Worm (Caenorhabditis elegans) whole organism, L1 larva: ENCODE results near the gene ugt-5.
A peak's percentile ranks its signal among the peaks of the same experiment; 100 is the strongest.

Experiments
- C16A3.4 ChIP-seq: fragments of 150-350 bp; optimal IDR thresholded peaks from 2 replicates; lab custom pipeline; 2014; ENCODE audit warnings: missing biosample characterization, missing genetic modification characterization
- F16B12.6 ChIP-seq: fragments of 150-350 bp; optimal IDR thresholded peaks from 2 replicates; lab custom pipeline; 2014; ENCODE audit warnings: missing biosample characterization, missing genetic modification characterization
- alr-1 ChIP-seq: fragments of 200-800 bp; sonication (Bioruptor generic); optimal IDR thresholded peaks from 2 replicates; lab custom pipeline; 2018; ENCODE audit warnings: borderline replicate concordance, mild to moderate bottlenecking, missing genetic modification characterization, missing compliant biosample characterization
- aly-2 ChIP-seq: fragments of 150-350 bp; optimal IDR thresholded peaks from 2 replicates; lab custom pipeline; 2014; ENCODE audit warnings: missing biosample characterization, missing genetic modification characterization
- blmp-1 ChIP-seq: fragments of 150-350 bp; optimal IDR thresholded peaks from 2 replicates; lab custom pipeline; 2014; ENCODE audit warnings: missing biosample characterization, missing genetic modification characterization
- ceh-82 ChIP-seq, 3 experiments: fragments of 150-350 bp in 1 of 3; sonication (generic microtip) in 2 of 3; optimal IDR thresholded peaks; 2 replicates each; lab custom pipeline; 2014 to 2017; ENCODE audit warnings: missing biosample characterization in 3 of 3, missing genetic modification characterization in 3 of 3
- ceh-90 ChIP-seq: sonication (generic microtip); optimal IDR thresholded peaks from 2 replicates; lab custom pipeline; 2016; ENCODE audit warnings: missing genetic modification characterization, missing compliant biosample characterization
- dsc-1 ChIP-seq: sonication (generic microtip); optimal IDR thresholded peaks from 2 replicates; lab custom pipeline; 2016; ENCODE audit warnings: mild to moderate bottlenecking, missing genetic modification characterization, missing compliant biosample characterization
- efl-1 ChIP-seq, 4 experiments: fragments of 150-350 bp; optimal IDR thresholded peaks in 3 of 4; peaks in 1 of 4; 1 replicate in 1 of 4; 2 replicates in 3 of 4; lab custom pipeline; 2014; ENCODE audit warnings: missing biosample characterization in 2 of 4, missing genetic modification characterization in 2 of 4, missing genetic modification reagents in 2 of 4
- elt-3 ChIP-seq, 6 experiments: fragments of 150-350 bp in 1 of 6; sonication (generic microtip); optimal IDR thresholded peaks; 2 replicates each; lab custom pipeline; 2017 to 2018; ENCODE audit warnings: missing biosample characterization in 6 of 6, missing genetic modification characterization in 6 of 6, inconsistent platforms in 1 of 6
- fkh-4 ChIP-seq: sonication (generic microtip); optimal IDR thresholded peaks from 2 replicates; lab custom pipeline; 2016; ENCODE audit warnings: missing compliant biosample characterization, missing genetic modification characterization, borderline replicate concordance
- fkh-8 ChIP-seq: sonication (generic microtip); optimal IDR thresholded peaks from 2 replicates; lab custom pipeline; 2016; ENCODE audit warnings: mild to moderate bottlenecking, missing genetic modification characterization, missing compliant biosample characterization
- fos-1 ChIP-seq: fragments of 150-350 bp; optimal IDR thresholded peaks from 2 replicates; lab custom pipeline; 2014; ENCODE audit warnings: missing biosample characterization, missing genetic modification characterization
- grh-1 ChIP-seq: fragments of 200-800 bp; sonication (Bioruptor generic); IDR thresholded peaks from 2 replicates; pipeline ENCODE4 v1.3.6; 2022; ENCODE audit warnings: missing genetic modification reagents, missing genetic modification characterization, missing compliant biosample characterization
- hpl-2 ChIP-seq: fragments of 150-350 bp; optimal IDR thresholded peaks from 2 replicates; lab custom pipeline; 2014; ENCODE audit warnings: missing biosample characterization, missing genetic modification reagents, missing genetic modification characterization
- irx-1 ChIP-seq: sonication (generic microtip); optimal IDR thresholded peaks from 2 replicates; lab custom pipeline; 2016; ENCODE audit warnings: missing genetic modification characterization, missing compliant biosample characterization
- lin-15B ChIP-seq: fragments of 150-350 bp; sonication (generic microtip); optimal IDR thresholded peaks from 3 replicates; lab custom pipeline; 2014; ENCODE audit warnings: missing biosample characterization, missing genetic modification characterization
- lir-3 ChIP-seq: sonication (generic microtip); optimal IDR thresholded peaks from 2 replicates; lab custom pipeline; 2016; ENCODE audit warnings: mild to moderate bottlenecking, missing genetic modification characterization, moderate library complexity, missing compliant biosample characterization; ENCODE audit not compliant: poor library complexity
- mdl-1 ChIP-seq, 2 experiments: fragments of 150-350 bp; optimal IDR thresholded peaks; 2 replicates each; lab custom pipeline; 2014 to 2017; ENCODE audit warnings: missing biosample characterization in 2 of 2, missing genetic modification characterization in 2 of 2, inconsistent platforms in 1 of 2
- mef-2 ChIP-seq: fragments of 150-350 bp; optimal IDR thresholded peaks from 2 replicates; lab custom pipeline; 2014; ENCODE audit warnings: missing biosample characterization, missing genetic modification characterization
- nhr-11 ChIP-seq: fragments of 150-350 bp; optimal IDR thresholded peaks from 2 replicates; lab custom pipeline; 2014; ENCODE audit warnings: missing biosample characterization, missing genetic modification characterization
- nhr-19 ChIP-seq: fragments of 200-800 bp; sonication (Bioruptor generic); conservative IDR thresholded peaks from 2 replicates; pipeline ENCODE4 v1.3.6; 2022; ENCODE audit warnings: missing genetic modification characterization, missing compliant biosample characterization
- nhr-47 ChIP-seq: sonication (generic microtip); optimal IDR thresholded peaks from 2 replicates; lab custom pipeline; 2016; ENCODE audit warnings: mild to moderate bottlenecking, missing genetic modification characterization, moderate library complexity, missing compliant biosample characterization
- nhr-76 ChIP-seq: sonication (generic microtip); optimal IDR thresholded peaks from 2 replicates; lab custom pipeline; 2017; ENCODE audit warnings: missing biosample characterization, missing genetic modification characterization
- nhr-77 ChIP-seq: fragments of 150-350 bp; optimal IDR thresholded peaks from 2 replicates; lab custom pipeline; 2014; ENCODE audit warnings: missing biosample characterization, missing genetic modification characterization
- nhr-85 ChIP-seq: sonication (generic microtip); peaks from one replicate; lab custom pipeline; 2016; ENCODE audit warnings: missing genetic modification characterization, inconsistent platforms, missing compliant biosample characterization
- pag-3 ChIP-seq: sonication (generic microtip); optimal IDR thresholded peaks from 2 replicates; lab custom pipeline; 2017; ENCODE audit warnings: missing genetic modification characterization, mild to moderate bottlenecking, missing compliant biosample characterization, antibody characterized with exemption, borderline replicate concordance; ENCODE audit not compliant: insufficient read depth
- pax-3 ChIP-seq: fragments of 200-800 bp; sonication (Bioruptor generic); optimal IDR thresholded peaks from 2 replicates; lab custom pipeline; 2018; ENCODE audit warnings: mild to moderate bottlenecking, missing genetic modification characterization, moderate library complexity, missing compliant biosample characterization
- snu-23 ChIP-seq: sonication (generic microtip); optimal IDR thresholded peaks from 2 replicates; lab custom pipeline; 2016; ENCODE audit warnings: missing genetic modification characterization, missing compliant biosample characterization
- sox-4 ChIP-seq: sonication (generic microtip); optimal IDR thresholded peaks from 2 replicates; lab custom pipeline; 2016; ENCODE audit warnings: missing genetic modification characterization, missing compliant biosample characterization
- sup-37 ChIP-seq: fragments of 200-800 bp; sonication (Bioruptor generic); optimal IDR thresholded peaks from 2 replicates; lab custom pipeline; 2018; ENCODE audit warnings: mild to moderate bottlenecking, missing genetic modification characterization, missing compliant biosample characterization
- swsn-7 ChIP-seq: sonication (generic microtip); optimal IDR thresholded peaks from 2 replicates; lab custom pipeline; 2016; ENCODE audit warnings: missing genetic modification characterization, missing compliant biosample characterization
- tbx-2 ChIP-seq: sonication (generic microtip); optimal IDR thresholded peaks from 2 replicates; lab custom pipeline; 2016; ENCODE audit warnings: missing genetic modification characterization, missing compliant biosample characterization
- tlp-1 ChIP-seq: fragments of 150-350 bp; optimal IDR thresholded peaks from 2 replicates; lab custom pipeline; 2014; ENCODE audit warnings: missing biosample characterization, missing genetic modification characterization
- unc-62 ChIP-seq: fragments of 150-350 bp; optimal IDR thresholded peaks from 2 replicates; lab custom pipeline; 2014; ENCODE audit warnings: missing biosample characterization, missing genetic modification reagents, missing genetic modification characterization
- unc-86 ChIP-seq: sonication (generic microtip); optimal IDR thresholded peaks from 2 replicates; lab custom pipeline; 2016; ENCODE audit warnings: missing genetic modification characterization, missing compliant biosample characterization
- vab-15 ChIP-seq: sonication (generic microtip); optimal IDR thresholded peaks from 2 replicates; lab custom pipeline; 2017; ENCODE audit warnings: missing genotype, mild to moderate bottlenecking, missing genetic modification characterization, missing compliant biosample characterization
- zip-4 ChIP-seq: fragments of 200-800 bp; sonication (Bioruptor generic); optimal IDR thresholded peaks from 2 replicates; lab custom pipeline; 2018; ENCODE audit warnings: mild to moderate bottlenecking, missing genetic modification characterization, moderate library complexity, missing compliant biosample characterization
- ztf-11 ChIP-seq, 2 experiments: sonication (generic microtip); optimal IDR thresholded peaks; 2 replicates each; lab custom pipeline; 2016 to 2017; ENCODE audit warnings: missing genetic modification characterization in 2 of 2, missing biosample characterization in 1 of 2, missing compliant biosample characterization in 1 of 2
- ztf-4 ChIP-seq: fragments of 150-350 bp; optimal IDR thresholded peaks from 2 replicates; lab custom pipeline; 2014; ENCODE audit warnings: missing biosample characterization, missing genetic modification characterization

The ugt-5 gene

ce11 chrV:12780248-12780647 is 12.5 kb downstream of the ugt-5 start (continued):
- no peak for TF ChIP-seq unc-62 (GFP tag; lab: Kevin White, UChicago)
- peak; percentile 61 for TF ChIP-seq snu-23 (GFP tag; lab: Kevin White, UChicago)
- TF ChIP-seq fos-1 (tag; lab: Kevin White, UChicago), result no peak
- no peak for TF ChIP-seq irx-1
- peak; percentile 21 for TF ChIP-seq nhr-77 (tag; lab: Kevin White, UChicago)
- no peak for TF ChIP-seq mef-2 (tag; lab: Kevin White, UChicago)
- peak; percentile 38 for TF ChIP-seq vab-15 (tag; lab: Kevin White, UChicago)
- TF ChIP-seq dsc-1 (tag; lab: Kevin White, UChicago), result peak; percentile 30
- peak; percentile 61 for TF ChIP-seq nhr-47 (tag; lab: Kevin White, UChicago)
- TF ChIP-seq mdl-1 (tag; optimal IDR thresholded peaks at IDR 0.05; lab: Kevin White, UChicago), result peak in 1 of 2 experiments; percentile 45
- peak; percentile 45 for TF ChIP-seq pax-3 (tag; lab: Kevin White, UChicago)
- TF ChIP-seq lin-15B (tag; lab: Kevin White, UChicago), result no peak
- TF ChIP-seq nhr-76 (tag; lab: Kevin White, UChicago), result no peak
- no peak for TF ChIP-seq F16B12.6 (tag; lab: Kevin White, UChicago)
- peak in 1 of 3 experiments; percentile 48 for TF ChIP-seq ceh-82 (tag; optimal IDR thresholded peaks at IDR 0.05; lab: Kevin White, UChicago)
- TF ChIP-seq C16A3.4 (tag; lab: Kevin White, UChicago), result peak; percentile 64
- TF ChIP-seq fkh-8 (tag; lab: Kevin White, UChicago), result peak; percentile 30
- TF ChIP-seq zip-4, result no peak
- TF ChIP-seq tbx-2 (tag; lab: Kevin White, UChicago), result peak; percentile 14
- peak; percentile 36 for TF ChIP-seq swsn-7
- TF ChIP-seq nhr-85, result peak; percentile 46
- no peak for TF ChIP-seq grh-1
- TF ChIP-seq lir-3 (tag; lab: Kevin White, UChicago), result peak; percentile 9
- TF ChIP-seq nhr-19 (GFP tag; lab: Robert Waterston, UW), result peak; percentile 54
- TF ChIP-seq aly-2 (tag; lab: Kevin White, UChicago), result peak; percentile 37

- TF ChIP-seq efl-1 (optimal IDR thresholded peaks at IDR 0.05; lab: Kevin White, UChicago) (no peak), efl-1 (GFP tag; optimal IDR thresholded peaks at IDR 0.05 in 1 of 2; lab: Kevin White, UChicago) (peak in 1 of 2 experiments; percentile 86), fkh-8 (tag; lab: Kevin White, UChicago) (peak; percentile 59), alr-1 (no peak)
Observed at ce11 chrV:12773852-12774251, 18.9 kb downstream of the ugt-5 start.

DNA sequence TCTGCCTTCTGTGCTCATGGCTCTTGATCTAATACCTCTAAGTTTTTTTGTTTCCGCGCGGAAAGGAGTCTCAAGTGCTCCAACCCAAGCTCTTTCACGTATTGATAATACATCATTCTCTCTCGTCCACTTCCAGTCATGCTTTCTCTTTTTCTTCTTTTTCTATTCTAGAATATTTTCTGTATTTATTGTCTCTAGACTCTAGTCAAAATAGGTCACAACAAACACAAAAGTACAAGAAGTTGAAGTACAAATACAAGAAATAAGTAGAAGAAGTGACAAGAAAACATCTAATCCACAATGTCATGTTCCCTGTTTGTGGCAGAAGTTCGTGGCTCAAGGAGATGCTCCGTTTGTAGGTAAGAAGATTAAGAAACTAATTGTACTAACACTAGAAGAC is 19.5 kb downstream of the ugt-5 start, which contains the start of gene ZC455.1:
TSS of gene ZC455.1 (plus strand) at position 301 of the 400 bp plus-strand sequence.
- no peak for TF ChIP-seq pax-3 (tag; lab: Kevin White, UChicago)
- TF ChIP-seq fkh-4 (tag; lab: Kevin White, UChicago), result no peak
- TF ChIP-seq dsc-1 (tag; lab: Kevin White, UChicago), result no peak
- no peak for TF ChIP-seq ztf-11 (tag; optimal IDR thresholded peaks at IDR 0.05; lab: Kevin White, UChicago)
- TF ChIP-seq tlp-1, result no peak
- no peak for TF ChIP-seq unc-86 (tag; lab: Kevin White, UChicago)
- TF ChIP-seq irx-1, result no peak
- no peak for TF ChIP-seq sox-4 (tag; lab: Kevin White, UChicago)
- no peak for TF ChIP-seq pag-3 (tag; lab: Kevin White, UChicago)
- TF ChIP-seq fos-1 (tag; lab: Kevin White, UChicago), result no peak
- TF ChIP-seq sup-37, result no peak
- TF ChIP-seq, all 84 proteins: peak for 0

ce11 chrV:12768946-12769345 is 23.8 kb downstream of the ugt-5 start, which contains the start of gene srt-43:
srt-43 (plus strand) TSS chrV:12769246.
- TF ChIP-seq ztf-4 (tag; lab: Kevin White, UChicago), result no peak
- TF ChIP-seq elt-3 (tag; optimal IDR thresholded peaks at IDR 0.05; lab: Kevin White, UChicago), result no peak
- TF ChIP-seq ceh-90 (tag; lab: Kevin White, UChicago), result no peak
- TF ChIP-seq pax-3 (tag; lab: Kevin White, UChicago), result no peak
- no peak for TF ChIP-seq hpl-2
- no peak for TF ChIP-seq lir-3 (tag; lab: Kevin White, UChicago)
- TF ChIP-seq nhr-85, result no peak
- no peak for TF ChIP-seq unc-62 (GFP tag; lab: Kevin White, UChicago)
- TF ChIP-seq alr-1, result no peak
- no peak for TF ChIP-seq nhr-11
- TF ChIP-seq zip-4, result no peak
- no peak for TF ChIP-seq mef-2 (tag; lab: Kevin White, UChicago)
- no peak for TF ChIP-seq nhr-76 (tag; lab: Kevin White, UChicago)
- no peak for TF ChIP-seq blmp-1 (tag; lab: Kevin White, UChicago)
- TF ChIP-seq sox-4 (tag; lab: Kevin White, UChicago), result no peak
